Worm (Caenorhabditis elegans) whole organism, L4 larva: Measurements from ENCODE around the gene str-134.

Source experiments
- D1046.2 ChIP-seq: fragments of 200-800 bp; sonication (Bioruptor generic); IDR thresholded peaks from 2 replicates; pipeline ENCODE4 v1.3.6; 2022; ENCODE audit warnings: missing genetic modification characterization, missing compliant biosample characterization
- F10B5.3 ChIP-seq: sonication (generic microtip); optimal IDR thresholded peaks from 2 replicates; lab custom pipeline; 2016; ENCODE audit warnings: mild to moderate bottlenecking, missing genetic modification characterization, missing compliant biosample characterization
- F26F4.8 ChIP-seq: fragments of 200-800 bp; sonication (Bioruptor generic); conservative IDR thresholded peaks from 2 replicates; pipeline ENCODE4 v1.3.6; 2022; ENCODE audit warnings: missing genetic modification characterization, missing compliant biosample characterization
- F49E8.2 ChIP-seq: sonication (generic microtip); optimal IDR thresholded peaks from 2 replicates; lab custom pipeline; 2016; ENCODE audit warnings: missing compliant biosample characterization, mild to moderate bottlenecking, missing genetic modification characterization, borderline replicate concordance
- T20F7.1 ChIP-seq: fragments of 200-800 bp; sonication (Bioruptor generic); optimal IDR thresholded peaks from 2 replicates; lab custom pipeline; 2018; ENCODE audit warnings: mild to moderate bottlenecking, missing genetic modification characterization, missing compliant biosample characterization
- T26A8.4 ChIP-seq: fragments of 200-800 bp; sonication (Bioruptor generic); IDR thresholded peaks from 2 replicates; pipeline ENCODE4 v1.3.6; 2022; ENCODE audit warnings: missing genetic modification characterization, missing compliant biosample characterization
- Y105C5A.15 ChIP-seq: fragments of 200-800 bp; sonication (Bioruptor generic); IDR thresholded peaks from 2 replicates; pipeline ENCODE4 v1.3.6; 2022; ENCODE audit warnings: missing genetic modification characterization, missing compliant biosample characterization
- ZK546.5 ChIP-seq, 2 experiments: sonication (generic microtip); optimal IDR thresholded peaks; 2 replicates each; lab custom pipeline; 2017; ENCODE audit warnings: missing biosample characterization in 2 of 2, missing genetic modification characterization in 2 of 2
- aha-1 ChIP-seq: fragments of 150-350 bp; peaks from one replicate; lab custom pipeline; 2014; ENCODE audit warnings: missing biosample characterization, missing genetic modification characterization
- ama-1 ChIP-seq: fragments of 150-350 bp; optimal IDR thresholded peaks from 2 replicates; lab custom pipeline; 2014; ENCODE audit warnings: inconsistent platforms, mixed read lengths
- arid-1 ChIP-seq: fragments of 200-800 bp; sonication (Bioruptor generic); conservative IDR thresholded peaks from 2 replicates; pipeline ENCODE4 v1.3.6; 2022; ENCODE audit warnings: missing genetic modification reagents, missing genetic modification characterization, missing compliant biosample characterization
- attf-4 ChIP-seq: sonication (generic microtip); optimal IDR thresholded peaks from 3 replicates; lab custom pipeline; 2017; ENCODE audit warnings: missing biosample characterization, missing genetic modification characterization
- ceh-28 ChIP-seq: fragments of 150-350 bp; optimal IDR thresholded peaks from 2 replicates; lab custom pipeline; 2014; ENCODE audit warnings: missing biosample characterization, missing genetic modification reagents, missing genetic modification characterization
- ceh-62 ChIP-seq: sonication (generic microtip); optimal IDR thresholded peaks from 2 replicates; lab custom pipeline; 2017; ENCODE audit warnings: missing biosample characterization, missing genetic modification characterization
- ceh-82 ChIP-seq: sonication (generic microtip); optimal IDR thresholded peaks from 2 replicates; lab custom pipeline; 2017; ENCODE audit warnings: missing biosample characterization, missing genetic modification characterization
- cey-2 ChIP-seq: sonication (generic microtip); optimal IDR thresholded peaks from 3 replicates; lab custom pipeline; 2017; ENCODE audit warnings: missing genetic modification characterization, mild to moderate bottlenecking, missing compliant biosample characterization, antibody characterized with exemption, borderline replicate concordance; ENCODE audit not compliant: insufficient read depth
- ctbp-1 ChIP-seq: fragments of 200-800 bp; sonication (Bioruptor generic); IDR thresholded peaks from 2 replicates; pipeline ENCODE4 v1.3.6; 2022; ENCODE audit warnings: missing genetic modification reagents, missing genetic modification characterization, missing compliant biosample characterization
- daf-16 ChIP-seq, 3 experiments: sonication (generic microtip); optimal IDR thresholded peaks; 2 replicates each; lab custom pipeline; 2016 to 2017; ENCODE audit warnings: missing genetic modification characterization in 3 of 3, missing genetic modification reagents in 3 of 3, mild to moderate bottlenecking in 2 of 3, missing compliant biosample characterization in 2 of 3, missing biosample characterization in 1 of 3, moderate library complexity in 1 of 3
- daf-19 ChIP-seq: fragments of 200-800 bp; sonication (Bioruptor generic); conservative IDR thresholded peaks from 2 replicates; pipeline ENCODE4 v1.3.6; 2022; ENCODE audit warnings: missing genetic modification characterization, missing compliant biosample characterization
- daf-8 ChIP-seq: fragments of 200-800 bp; sonication (Bioruptor generic); IDR thresholded peaks from 2 replicates; pipeline ENCODE4 v1.3.6; 2022; ENCODE audit warnings: missing genetic modification characterization, missing compliant biosample characterization
- dve-1 ChIP-seq: sonication (generic microtip); optimal IDR thresholded peaks from 2 replicates; lab custom pipeline; 2017; ENCODE audit warnings: antibody characterized with exemption, mild to moderate bottlenecking, missing genetic modification characterization, missing compliant biosample characterization; ENCODE audit not compliant: insufficient read depth
- egl-43 ChIP-seq: fragments of 200-800 bp; sonication (Bioruptor generic); IDR thresholded peaks from 2 replicates; pipeline ENCODE4 v1.3.6; 2022; ENCODE audit warnings: missing genetic modification reagents, missing genetic modification characterization, missing compliant biosample characterization
- fos-1 ChIP-seq: fragments of 150-350 bp; optimal IDR thresholded peaks from 2 replicates; lab custom pipeline; 2014; ENCODE audit warnings: missing biosample characterization, missing genetic modification characterization
- gei-8 ChIP-seq: fragments of 200-800 bp; sonication (Bioruptor generic); optimal IDR thresholded peaks from 2 replicates; lab custom pipeline; 2018; ENCODE audit warnings: mild to moderate bottlenecking, missing genetic modification characterization, missing compliant biosample characterization
- hif-1 ChIP-seq, 2 experiments: sonication (generic microtip); optimal IDR thresholded peaks; 2 replicates each; lab custom pipeline; 2016 to 2017; ENCODE audit warnings: missing compliant biosample characterization in 2 of 2, missing genetic modification characterization in 2 of 2, missing genetic modification reagents in 2 of 2, missing genotype in 2 of 2, mild to moderate bottlenecking in 1 of 2
- hlh-11 ChIP-seq: fragments of 200-800 bp; sonication (Bioruptor generic); optimal IDR thresholded peaks from 2 replicates; lab custom pipeline; 2018; ENCODE audit warnings: mild to moderate bottlenecking, missing genetic modification characterization, missing compliant biosample characterization
- jun-1 ChIP-seq: fragments of 150-350 bp; optimal IDR thresholded peaks from 2 replicates; lab custom pipeline; 2014; ENCODE audit warnings: missing biosample characterization, missing genetic modification reagents, missing genetic modification characterization
- lin-1 ChIP-seq: fragments of 200-800 bp; sonication (Bioruptor generic); IDR thresholded peaks from 2 replicates; pipeline ENCODE4 v1.3.6; 2022; ENCODE audit warnings: missing genetic modification reagents, missing genetic modification characterization, missing compliant biosample characterization
- lin-15B ChIP-seq: fragments of 150-350 bp; sonication (generic microtip); optimal IDR thresholded peaks from 3 replicates; lab custom pipeline; 2014; ENCODE audit warnings: missing biosample characterization, missing genetic modification characterization
- lsy-2 ChIP-seq, 2 experiments: fragments of 150-350 bp in 1 of 2; sonication (generic microtip) in 1 of 2; optimal IDR thresholded peaks; 2 replicates each; lab custom pipeline; 2014 to 2017; ENCODE audit warnings: missing biosample characterization in 2 of 2, missing genetic modification characterization in 2 of 2
- madf-5 ChIP-seq, 2 experiments: fragments of 200-800 bp; sonication (Bioruptor generic); IDR thresholded peaks; 2 replicates each; pipeline ENCODE4 v1.3.6; 2022; ENCODE audit warnings: missing compliant biosample characterization in 2 of 2, missing genetic modification characterization in 2 of 2
- mep-1 ChIP-seq: fragments of 150-350 bp; sonication (generic microtip); optimal IDR thresholded peaks from 3 replicates; lab custom pipeline; 2014; ENCODE audit warnings: missing biosample characterization, missing genetic modification characterization
- mes-2 ChIP-seq: sonication (generic microtip); optimal IDR thresholded peaks from 2 replicates; lab custom pipeline; 2016; ENCODE audit warnings: missing genotype, mild to moderate bottlenecking, missing genetic modification characterization, missing compliant biosample characterization; ENCODE audit not compliant: poor library complexity, severe bottlenecking
- mxl-3 ChIP-seq: fragments of 200-800 bp; sonication (Bioruptor generic); optimal IDR thresholded peaks from 2 replicates; lab custom pipeline; 2018; ENCODE audit warnings: mild to moderate bottlenecking, missing genetic modification characterization, missing compliant biosample characterization
- nhr-10 ChIP-seq: fragments of 150-350 bp; optimal IDR thresholded peaks from 2 replicates; lab custom pipeline; 2014; ENCODE audit warnings: missing biosample characterization, missing genetic modification characterization
- nhr-111 ChIP-seq: fragments of 200-800 bp; sonication (Bioruptor generic); optimal IDR thresholded peaks from 2 replicates; lab custom pipeline; 2018; ENCODE audit warnings: mild to moderate bottlenecking, missing genetic modification characterization, missing compliant biosample characterization
- nhr-237 ChIP-seq: sonication (generic microtip); optimal IDR thresholded peaks from 2 replicates; lab custom pipeline; 2017; ENCODE audit warnings: missing biosample characterization, missing genetic modification characterization
- nhr-25 ChIP-seq: sonication (generic microtip); optimal IDR thresholded peaks from 2 replicates; lab custom pipeline; 2017; ENCODE audit warnings: missing genetic modification characterization, mild to moderate bottlenecking, missing compliant biosample characterization, antibody characterized with exemption, moderate library complexity, borderline replicate concordance; ENCODE audit not compliant: insufficient read depth
- nhr-28 ChIP-seq: fragments of 150-350 bp; optimal IDR thresholded peaks from 2 replicates; lab custom pipeline; 2014; ENCODE audit warnings: missing biosample characterization, missing genetic modification characterization
- nhr-41 ChIP-seq: fragments of 200-800 bp; sonication (Bioruptor generic); IDR thresholded peaks from 2 replicates; pipeline ENCODE4 v1.3.6; 2022; ENCODE audit warnings: missing genetic modification reagents, missing genetic modification characterization, missing compliant biosample characterization
- nhr-48 ChIP-seq: sonication (generic microtip); optimal IDR thresholded peaks from 2 replicates; lab custom pipeline; 2016; ENCODE audit warnings: mild to moderate bottlenecking, missing genetic modification characterization, missing compliant biosample characterization
- pha-4 ChIP-seq, 2 experiments: fragments of 150-350 bp in 1 of 2; fragments of 200-800 bp in 1 of 2; sonication (Bioruptor generic) in 1 of 2; IDR thresholded peaks in 1 of 2; optimal IDR thresholded peaks in 1 of 2; 2 replicates each; pipeline versions ENCODE4 v1.3.6 to Lab custom; 2014 to 2022; ENCODE audit warnings: missing genetic modification characterization in 2 of 2, missing genetic modification reagents in 2 of 2, missing biosample characterization in 1 of 2, missing compliant biosample characterization in 1 of 2
- rbr-2 ChIP-seq: sonication (generic microtip); optimal IDR thresholded peaks from 2 replicates; lab custom pipeline; 2016; ENCODE audit warnings: missing genotype, missing genetic modification characterization, missing compliant biosample characterization
- saeg-2 ChIP-seq: fragments of 200-800 bp; sonication (Bioruptor generic); IDR thresholded peaks from 2 replicates; pipeline ENCODE4 v1.3.6; 2022; ENCODE audit warnings: missing genetic modification reagents, missing genetic modification characterization, missing compliant biosample characterization
- sdz-12 ChIP-seq: fragments of 200-800 bp; sonication (Bioruptor generic); optimal IDR thresholded peaks from 2 replicates; lab custom pipeline; 2018; ENCODE audit warnings: mild to moderate bottlenecking, missing genetic modification characterization, missing compliant biosample characterization
- zfp-2 ChIP-seq: sonication (generic microtip); optimal IDR thresholded peaks from 2 replicates; lab custom pipeline; 2016; ENCODE audit warnings: mild to moderate bottlenecking, missing genetic modification characterization, missing compliant biosample characterization
- ztf-11 ChIP-seq: fragments of 150-350 bp; optimal IDR thresholded peaks from 2 replicates; lab custom pipeline; 2014; ENCODE audit warnings: missing biosample characterization, missing genetic modification characterization

The str-134 gene

DNA sequence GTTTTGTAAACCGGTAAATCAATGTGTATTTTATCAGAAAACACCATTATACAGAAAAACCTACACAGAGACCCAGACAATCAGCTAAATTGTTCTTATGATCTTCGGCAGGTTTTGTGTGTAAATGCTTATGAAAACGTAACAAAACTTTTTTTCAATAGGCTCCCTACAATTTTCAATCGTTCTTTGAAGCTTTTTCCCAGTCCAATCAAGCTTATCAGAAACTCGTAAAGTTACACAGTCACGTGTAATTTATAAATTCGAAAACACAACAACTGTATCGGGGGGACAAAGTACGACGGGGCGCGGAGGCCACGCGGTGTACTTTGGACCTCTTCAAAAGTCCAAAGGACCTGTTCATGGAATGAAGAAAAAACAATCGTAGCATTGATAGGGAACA, 13.2 kb upstream of the str-134 start (continued):
- TF ChIP-seq hif-1 (tag; optimal IDR thresholded peaks at IDR 0.05; lab: Kevin White, UChicago): peak in 1 of 2 experiments; percentile 47
- 0 out of 2 replicates have a peak, but pooled peaks have one; percentile 11 for TF ChIP-seq pha-4 (GFP tag; IDR thresholded peaks at IDR 0.05; lab: Robert Waterston, UW)
- no peak for TF ChIP-seq pha-4 (tag; optimal IDR thresholded peaks at IDR 0.05; lab: Kevin White, UChicago)
- TF ChIP-seq lsy-2 (tag; optimal IDR thresholded peaks at IDR 0.05; lab: Kevin White, UChicago): peak in 1 of 2 experiments; percentile 26
- TF ChIP-seq ctbp-1 (GFP tag; lab: Robert Waterston, UW): 0 out of 2 replicates have a peak, but pooled peaks have one; percentile 25
- 0 out of 2 replicates have a peak, but pooled peaks have one; percentile 31 for TF ChIP-seq lin-1 (GFP tag; lab: Robert Waterston, UW)
- TF ChIP-seq ama-1 (lab: Kevin White, UChicago): peak; percentile 64

DNA sequence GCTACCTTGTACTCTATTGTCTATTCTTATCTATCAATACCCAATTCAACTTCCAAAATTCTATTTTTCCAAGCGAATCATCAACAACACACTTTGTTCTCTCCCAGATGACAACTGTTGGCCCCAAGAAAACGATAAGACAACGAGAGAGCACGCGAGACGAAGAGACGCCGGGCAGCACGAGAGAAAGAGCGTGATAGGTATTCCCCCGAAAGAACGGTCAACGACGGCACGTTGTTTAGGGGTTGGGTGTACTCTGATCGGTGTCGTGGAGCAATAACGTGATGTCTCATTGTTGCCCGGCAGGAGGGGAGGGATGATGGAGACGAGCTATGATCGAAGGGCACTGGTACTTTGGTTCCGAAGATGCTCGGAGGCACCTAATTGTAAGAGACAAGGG, 12.1 kb upstream of the str-134 start:
- TF ChIP-seq lin-1 (GFP tag; lab: Robert Waterston, UW) (peak; percentile 80), Y105C5A.15 (GFP tag; lab: Robert Waterston, UW) (no peak), daf-19 (GFP tag; lab: Robert Waterston, UW) (no peak), arid-1 (no peak), nhr-237 (tag; lab: Kevin White, UChicago) (no peak), lsy-2 (tag; optimal IDR thresholded peaks at IDR 0.05; lab: Kevin White, UChicago) (peak; percentile 71 to 78), cey-2 (tag; lab: Kevin White, UChicago) (no peak), nhr-48 (tag; lab: Kevin White, UChicago) (peak; percentile 92), sdz-12 (peak; percentile 13), nhr-111 (peak; percentile 12), ceh-82 (tag; lab: Kevin White, UChicago) (no peak), ZK546.5 (tag; optimal IDR thresholded peaks at IDR 0.05; lab: Kevin White, UChicago) (no peak), mes-2 (tag; lab: Kevin White, UChicago) (peak; percentile 71), ztf-11 (tag; lab: Kevin White, UChicago) (no peak), F26F4.8 (GFP tag; lab: Robert Waterston, UW) (no peak), aha-1 (tag; lab: Kevin White, UChicago) (peak; percentile 97), hlh-11 (tag; lab: Kevin White, UChicago) (peak; percentile 99), lin-15B (tag; lab: Kevin White, UChicago) (no peak), mep-1 (tag; lab: Kevin White, UChicago) (peak; percentile 79), dve-1 (tag; lab: Kevin White, UChicago) (peak; percentile 97), saeg-2 (GFP tag; lab: Robert Waterston, UW) (peak; percentile 79), fos-1 (tag; lab: Kevin White, UChicago) (peak; percentile 67), rbr-2 (peak; percentile 35), nhr-28 (peak; percentile 96), gei-8 (peak; percentile 88), T20F7.1 (GFP tag; lab: Kevin White, UChicago) (peak; percentile 62), T26A8.4 (peak; percentile 89), mxl-3 (GFP tag; lab: Kevin White, UChicago) (peak; percentile 84), F49E8.2 (tag; lab: Kevin White, UChicago) (no peak), ceh-28 (tag; lab: Kevin White, UChicago) (no peak), nhr-41 (GFP tag; lab: Robert Waterston, UW) (no peak; the same call in 1 of the 2 replicates), nhr-10 (tag; lab: Kevin White, UChicago) (peak; percentile 97), F10B5.3 (no peak), madf-5 (GFP tag; IDR thresholded peaks at IDR 0.05; lab: Robert Waterston, UW) (no peak), daf-8 (GFP tag; lab: Robert Waterston, UW) (no peak), ceh-62 (no peak), egl-43 (GFP tag; lab: Robert Waterston, UW) (peak; percentile 65; the same call in 1 of the 2 replicates), nhr-25 (tag; lab: Kevin White, UChicago) (no peak), D1046.2 (GFP tag; lab: Robert Waterston, UW) (no peak), hif-1 (tag; optimal IDR thresholded peaks at IDR 0.05; lab: Kevin White, UChicago) (peak; percentile 63 to 88), jun-1 (peak; percentile 64), attf-4 (tag; lab: Kevin White, UChicago) (no peak), daf-16 (GFP tag; optimal IDR thresholded peaks at IDR 0.05; lab: Kevin White, UChicago) (peak; percentile 95 to 96), daf-16 (tag; optimal IDR thresholded peaks at IDR 0.05; lab: Kevin White, UChicago) (peak; percentile 99), zfp-2 (tag; lab: Kevin White, UChicago) (no peak)
